Worm (Caenorhabditis elegans): ENCODE results near the gene dnj-20.

ce11 chrII:9662797-9663196 is 38.8 kb upstream of the dnj-20 start, which contains the start of gene cyp-13A10:
- no peak for TF ChIP-seq K11D2.4 (GFP tag; IDR thresholded peaks at IDR 0.05)
- TF ChIP-seq B0261.1 (tag; optimal IDR thresholded peaks at IDR 0.05) = no peak
